Worm (Caenorhabditis elegans) whole organism, L4 larva: ENCODE data around the gene cab-1.

Source experiments
- F10B5.3 ChIP-seq: sonication (generic microtip); optimal IDR thresholded peaks from 2 replicates; lab custom pipeline; 2016; ENCODE audit warnings: mild to moderate bottlenecking, missing genetic modification characterization, missing compliant biosample characterization
- Y5F2A.4 ChIP-seq: fragments of 200-800 bp; sonication (Bioruptor generic); optimal IDR thresholded peaks from 2 replicates; lab custom pipeline; 2018; ENCODE audit warnings: mild to moderate bottlenecking, missing genetic modification characterization, missing compliant biosample characterization
- ZK337.2 ChIP-seq: fragments of 200-800 bp; sonication (Bioruptor generic); IDR thresholded peaks from 2 replicates; pipeline ENCODE4 v1.3.6; 2022; ENCODE audit warnings: missing genetic modification reagents, missing genetic modification characterization, missing compliant biosample characterization
- ZK546.5 ChIP-seq, 2 experiments: sonication (generic microtip); optimal IDR thresholded peaks; 2 replicates each; lab custom pipeline; 2017; ENCODE audit warnings: missing biosample characterization in 2 of 2, missing genetic modification characterization in 2 of 2
- aha-1 ChIP-seq: fragments of 150-350 bp; peaks from one replicate; lab custom pipeline; 2014; ENCODE audit warnings: missing biosample characterization, missing genetic modification characterization
- aly-2 ChIP-seq: sonication (generic microtip); optimal IDR thresholded peaks from 2 replicates; lab custom pipeline; 2018; ENCODE audit warnings: missing biosample characterization, missing genetic modification characterization
- ama-1 ChIP-seq: fragments of 150-350 bp; optimal IDR thresholded peaks from 2 replicates; lab custom pipeline; 2014; ENCODE audit warnings: inconsistent platforms, mixed read lengths
- arid-1 ChIP-seq: fragments of 200-800 bp; sonication (Bioruptor generic); conservative IDR thresholded peaks from 2 replicates; pipeline ENCODE4 v1.3.6; 2022; ENCODE audit warnings: missing genetic modification reagents, missing genetic modification characterization, missing compliant biosample characterization
- ceh-32 ChIP-seq: sonication (generic microtip); optimal IDR thresholded peaks from 2 replicates; lab custom pipeline; 2016; ENCODE audit warnings: mild to moderate bottlenecking, missing genetic modification characterization, missing compliant biosample characterization; ENCODE audit not compliant: poor library complexity
- ceh-44 ChIP-seq: fragments of 200-800 bp; sonication (Bioruptor generic); IDR thresholded peaks from 2 replicates; pipeline ENCODE4 v1.3.6; 2022; ENCODE audit warnings: missing genetic modification reagents, missing genetic modification characterization, missing compliant biosample characterization
- ceh-62 ChIP-seq: sonication (generic microtip); optimal IDR thresholded peaks from 2 replicates; lab custom pipeline; 2017; ENCODE audit warnings: missing biosample characterization, missing genetic modification characterization
- ces-1 ChIP-seq: fragments of 150-350 bp; sonication (generic microtip); optimal IDR thresholded peaks from 4 replicates; lab custom pipeline; 2014; ENCODE audit warnings: missing biosample characterization, missing genetic modification reagents, missing genetic modification characterization
- cey-2 ChIP-seq: sonication (generic microtip); optimal IDR thresholded peaks from 3 replicates; lab custom pipeline; 2017; ENCODE audit warnings: missing genetic modification characterization, mild to moderate bottlenecking, missing compliant biosample characterization, antibody characterized with exemption, borderline replicate concordance; ENCODE audit not compliant: insufficient read depth
- daf-16 ChIP-seq, 3 experiments: sonication (generic microtip); optimal IDR thresholded peaks; 2 replicates each; lab custom pipeline; 2016 to 2017; ENCODE audit warnings: missing genetic modification characterization in 3 of 3, missing genetic modification reagents in 3 of 3, mild to moderate bottlenecking in 2 of 3, missing compliant biosample characterization in 2 of 3, missing biosample characterization in 1 of 3, moderate library complexity in 1 of 3
- daf-19 ChIP-seq: fragments of 200-800 bp; sonication (Bioruptor generic); conservative IDR thresholded peaks from 2 replicates; pipeline ENCODE4 v1.3.6; 2022; ENCODE audit warnings: missing genetic modification characterization, missing compliant biosample characterization
- dmd-8 ChIP-seq: fragments of 200-800 bp; sonication (Bioruptor generic); IDR thresholded peaks from 2 replicates; pipeline ENCODE4 v1.3.6; 2022; ENCODE audit warnings: missing genetic modification characterization, missing compliant biosample characterization
- dpl-1 ChIP-seq: fragments of 150-350 bp; optimal IDR thresholded peaks from 2 replicates; lab custom pipeline; 2014; ENCODE audit warnings: missing biosample characterization, missing genetic modification reagents, missing genetic modification characterization
- duxl-1 ChIP-seq: sonication (generic microtip); optimal IDR thresholded peaks from 2 replicates; lab custom pipeline; 2016; ENCODE audit warnings: mild to moderate bottlenecking, missing genetic modification characterization, moderate library complexity, missing compliant biosample characterization; ENCODE audit not compliant: poor library complexity
- fkh-10 ChIP-seq: fragments of 150-350 bp; optimal IDR thresholded peaks from 2 replicates; lab custom pipeline; 2014; ENCODE audit warnings: missing biosample characterization, missing genetic modification reagents, missing genetic modification characterization
- gei-8 ChIP-seq: fragments of 200-800 bp; sonication (Bioruptor generic); optimal IDR thresholded peaks from 2 replicates; lab custom pipeline; 2018; ENCODE audit warnings: mild to moderate bottlenecking, missing genetic modification characterization, missing compliant biosample characterization
- hif-1 ChIP-seq, 2 experiments: sonication (generic microtip); optimal IDR thresholded peaks; 2 replicates each; lab custom pipeline; 2016 to 2017; ENCODE audit warnings: missing compliant biosample characterization in 2 of 2, missing genetic modification characterization in 2 of 2, missing genetic modification reagents in 2 of 2, missing genotype in 2 of 2, mild to moderate bottlenecking in 1 of 2
- lin-1 ChIP-seq: fragments of 200-800 bp; sonication (Bioruptor generic); IDR thresholded peaks from 2 replicates; pipeline ENCODE4 v1.3.6; 2022; ENCODE audit warnings: missing genetic modification reagents, missing genetic modification characterization, missing compliant biosample characterization
- lin-13 ChIP-seq: fragments of 150-350 bp; optimal IDR thresholded peaks from 2 replicates; lab custom pipeline; 2014; ENCODE audit warnings: missing biosample characterization, missing genetic modification reagents, missing genetic modification characterization
- lin-38 ChIP-seq: fragments of 200-800 bp; sonication (Bioruptor generic); IDR thresholded peaks from 2 replicates; pipeline ENCODE4 v1.3.6; 2022; ENCODE audit warnings: missing genetic modification reagents, missing genetic modification characterization, missing compliant biosample characterization
- madf-5 ChIP-seq, 2 experiments: fragments of 200-800 bp; sonication (Bioruptor generic); IDR thresholded peaks; 2 replicates each; pipeline ENCODE4 v1.3.6; 2022; ENCODE audit warnings: missing compliant biosample characterization in 2 of 2, missing genetic modification characterization in 2 of 2
- mdt-29 ChIP-seq: fragments of 200-800 bp; sonication (Bioruptor generic); IDR thresholded peaks from 2 replicates; pipeline ENCODE4 v1.3.6; 2022; ENCODE audit warnings: missing genetic modification reagents, missing genetic modification characterization, missing compliant biosample characterization
- mes-2 ChIP-seq: sonication (generic microtip); optimal IDR thresholded peaks from 2 replicates; lab custom pipeline; 2016; ENCODE audit warnings: missing genotype, mild to moderate bottlenecking, missing genetic modification characterization, missing compliant biosample characterization; ENCODE audit not compliant: poor library complexity, severe bottlenecking
- mxl-3 ChIP-seq: fragments of 200-800 bp; sonication (Bioruptor generic); optimal IDR thresholded peaks from 2 replicates; lab custom pipeline; 2018; ENCODE audit warnings: mild to moderate bottlenecking, missing genetic modification characterization, missing compliant biosample characterization
- nhr-10 ChIP-seq: fragments of 150-350 bp; optimal IDR thresholded peaks from 2 replicates; lab custom pipeline; 2014; ENCODE audit warnings: missing biosample characterization, missing genetic modification characterization
- nhr-237 ChIP-seq: sonication (generic microtip); optimal IDR thresholded peaks from 2 replicates; lab custom pipeline; 2017; ENCODE audit warnings: missing biosample characterization, missing genetic modification characterization
- nhr-25 ChIP-seq: sonication (generic microtip); optimal IDR thresholded peaks from 2 replicates; lab custom pipeline; 2017; ENCODE audit warnings: missing genetic modification characterization, mild to moderate bottlenecking, missing compliant biosample characterization, antibody characterized with exemption, moderate library complexity, borderline replicate concordance; ENCODE audit not compliant: insufficient read depth
- nhr-28 ChIP-seq: fragments of 150-350 bp; optimal IDR thresholded peaks from 2 replicates; lab custom pipeline; 2014; ENCODE audit warnings: missing biosample characterization, missing genetic modification characterization
- nhr-41 ChIP-seq: fragments of 200-800 bp; sonication (Bioruptor generic); IDR thresholded peaks from 2 replicates; pipeline ENCODE4 v1.3.6; 2022; ENCODE audit warnings: missing genetic modification reagents, missing genetic modification characterization, missing compliant biosample characterization
- nhr-76 ChIP-seq: fragments of 150-350 bp; optimal IDR thresholded peaks from 2 replicates; lab custom pipeline; 2014; ENCODE audit warnings: missing biosample characterization, missing genetic modification characterization
- nhr-77 ChIP-seq: fragments of 150-350 bp; optimal IDR thresholded peaks from 2 replicates; lab custom pipeline; 2014; ENCODE audit warnings: missing biosample characterization, missing genetic modification characterization
- php-3 ChIP-seq: fragments of 200-800 bp; sonication (Bioruptor generic); IDR thresholded peaks from 2 replicates; pipeline ENCODE4 v1.3.6; 2022; ENCODE audit warnings: missing genetic modification reagents, missing genetic modification characterization, missing compliant biosample characterization
- rbr-2 ChIP-seq: sonication (generic microtip); optimal IDR thresholded peaks from 2 replicates; lab custom pipeline; 2016; ENCODE audit warnings: missing genotype, missing genetic modification characterization, missing compliant biosample characterization
- saeg-2 ChIP-seq: fragments of 200-800 bp; sonication (Bioruptor generic); IDR thresholded peaks from 2 replicates; pipeline ENCODE4 v1.3.6; 2022; ENCODE audit warnings: missing genetic modification reagents, missing genetic modification characterization, missing compliant biosample characterization
- set-16 ChIP-seq: fragments of 200-800 bp; sonication (Bioruptor generic); IDR thresholded peaks from 2 replicates; pipeline ENCODE4 v1.3.6; 2022; ENCODE audit warnings: missing genetic modification reagents, missing genetic modification characterization, missing compliant biosample characterization
- spr-1 ChIP-seq: sonication (generic microtip); optimal IDR thresholded peaks from 2 replicates; lab custom pipeline; 2016; ENCODE audit warnings: mild to moderate bottlenecking, missing genetic modification characterization, missing compliant biosample characterization
- tra-1 ChIP-seq: fragments of 200-800 bp; sonication (Bioruptor generic); IDR thresholded peaks from 2 replicates; pipeline ENCODE4 v1.3.6; 2022; ENCODE audit warnings: missing genetic modification reagents, missing genetic modification characterization, missing compliant biosample characterization
- unc-62 ChIP-seq, 3 experiments: fragments of 150-350 bp in 1 of 3; sonication (generic microtip); optimal IDR thresholded peaks in 2 of 3; peaks in 1 of 3; 1 replicate in 1 of 3; 2 replicates in 2 of 3; lab custom pipeline; 2014 to 2017; ENCODE audit warnings: missing biosample characterization in 3 of 3, missing genetic modification characterization in 3 of 3, missing genetic modification reagents in 3 of 3, missing genotype in 1 of 3
- vab-7 ChIP-seq: fragments of 200-800 bp; sonication (Bioruptor generic); IDR thresholded peaks from 2 replicates; pipeline ENCODE4 v1.3.6; 2022; ENCODE audit warnings: missing genetic modification reagents, missing genetic modification characterization, missing compliant biosample characterization
- zag-1 ChIP-seq: fragments of 150-350 bp; optimal IDR thresholded peaks from 2 replicates; lab custom pipeline; 2014; ENCODE audit warnings: missing biosample characterization, missing genetic modification characterization
- zfp-3 ChIP-seq: fragments of 200-800 bp; sonication (Bioruptor generic); conservative IDR thresholded peaks from 2 replicates; pipeline ENCODE4 v1.3.6; 2022; ENCODE audit warnings: missing genetic modification reagents, missing genetic modification characterization, missing compliant biosample characterization
- zip-2 ChIP-seq: fragments of 150-350 bp; optimal IDR thresholded peaks from 2 replicates; lab custom pipeline; 2014; ENCODE audit warnings: missing biosample characterization, missing genetic modification characterization
- ztf-11 ChIP-seq: fragments of 150-350 bp; optimal IDR thresholded peaks from 2 replicates; lab custom pipeline; 2014; ENCODE audit warnings: missing biosample characterization, missing genetic modification characterization

cab-1 gene

DNA sequence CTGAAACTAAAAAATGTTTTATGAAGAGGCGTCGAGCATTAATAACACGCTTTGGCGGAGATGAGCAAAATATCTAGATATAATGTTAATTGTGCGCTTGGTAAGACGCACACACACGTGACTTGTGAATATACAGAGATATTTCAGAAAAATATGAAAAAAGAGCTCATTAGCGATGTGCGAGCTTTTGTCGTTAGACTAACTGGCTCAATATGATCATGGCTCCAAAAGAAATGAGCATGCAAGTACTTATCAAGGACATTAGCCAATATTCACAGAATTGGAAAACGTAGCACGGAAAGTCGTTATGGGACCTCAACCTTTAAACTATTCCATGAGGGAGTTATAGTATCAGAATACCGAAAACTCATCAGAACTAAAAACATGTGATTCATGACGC, 5.6 kb downstream of the cab-1 start:
- peak; percentile 10 for TF ChIP-seq rbr-2 (tag; lab: Kevin White, UChicago)
- TF ChIP-seq spr-1 = no peak
- TF ChIP-seq unc-62 (GFP tag; optimal IDR thresholded peaks at IDR 0.05 in 1 of 2; lab: Kevin White, UChicago) = peak in 1 of 2 experiments; percentile 90
- no peak for TF ChIP-seq unc-62 (tag; optimal IDR thresholded peaks at IDR 0.05; lab: Kevin White, UChicago)

DNA sequence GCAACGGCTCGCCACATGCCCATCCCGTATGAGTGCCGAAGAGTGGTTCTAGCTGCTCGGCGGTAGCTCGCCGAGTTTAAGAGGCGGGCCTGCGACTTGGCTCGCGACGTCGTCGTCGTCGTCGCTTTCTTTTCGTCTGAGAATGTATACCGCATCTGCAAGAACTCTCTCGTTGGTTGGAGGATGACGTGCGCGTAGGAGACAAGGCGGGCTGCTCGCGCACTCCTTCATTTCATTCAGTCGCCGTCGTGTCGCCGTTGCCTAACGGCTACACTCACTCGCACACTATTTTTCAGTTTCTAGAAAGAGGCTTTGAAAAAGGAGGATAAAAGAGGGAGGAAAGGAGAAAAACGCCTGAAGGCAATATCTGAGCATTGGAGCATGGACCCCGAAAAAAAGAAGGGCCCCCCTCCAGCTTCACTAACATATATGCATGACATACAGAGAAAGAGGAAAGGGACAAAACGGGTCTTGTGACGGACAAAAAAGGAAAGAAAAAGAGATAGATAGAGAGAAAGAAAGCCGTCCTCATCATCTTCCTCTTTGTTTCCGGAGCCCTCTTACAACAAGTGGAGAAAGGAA, 7.1 kb downstream of the cab-1 start:
- no peak for TF ChIP-seq vab-7 (GFP tag; lab: Robert Waterston, UW)
- no peak for TF ChIP-seq nhr-28
- peak in 1 of 2 experiments; percentile 92 for TF ChIP-seq unc-62 (GFP tag; optimal IDR thresholded peaks at IDR 0.05 in 1 of 2; lab: Kevin White, UChicago)
- TF ChIP-seq unc-62 (tag; optimal IDR thresholded peaks at IDR 0.05; lab: Kevin White, UChicago) = no peak
- TF ChIP-seq ama-1 = no peak
- no peak for TF ChIP-seq F10B5.3
- TF ChIP-seq ceh-62 (tag; lab: Kevin White, UChicago) = no peak
- no peak for TF ChIP-seq dmd-8 (GFP tag; lab: Robert Waterston, UW)
- no peak for TF ChIP-seq ZK546.5 (tag; optimal IDR thresholded peaks at IDR 0.05; lab: Kevin White, UChicago)
- no peak for TF ChIP-seq dpl-1 (GFP tag; lab: Kevin White, UChicago)
- TF ChIP-seq hif-1 (tag; optimal IDR thresholded peaks at IDR 0.05; lab: Kevin White, UChicago) = peak in 1 of 2 experiments; percentile 58
- TF ChIP-seq ceh-44 (GFP tag; lab: Robert Waterston, UW) = no peak
- no peak for TF ChIP-seq duxl-1 (tag; lab: Kevin White, UChicago)
- peak; percentile 91 for TF ChIP-seq set-16
- TF ChIP-seq daf-19 (GFP tag; lab: Robert Waterston, UW) = no peak
- TF ChIP-seq php-3 = no peak
- no peak for TF ChIP-seq lin-13 (GFP tag; lab: Kevin White, UChicago)
- no peak for TF ChIP-seq nhr-76 (tag; lab: Kevin White, UChicago)
- TF ChIP-seq nhr-41 (GFP tag; lab: Robert Waterston, UW) = no peak
- no peak for TF ChIP-seq zag-1 (tag; lab: Kevin White, UChicago)
- no peak for TF ChIP-seq lin-38 (GFP tag; lab: Robert Waterston, UW)
- TF ChIP-seq zip-2 = no peak
- TF ChIP-seq arid-1 = no peak
- peak; percentile 14 for TF ChIP-seq mes-2 (tag; lab: Kevin White, UChicago)
- no peak for TF ChIP-seq mxl-3 (GFP tag; lab: Kevin White, UChicago)
- no peak for TF ChIP-seq cey-2 (tag; lab: Kevin White, UChicago)
- TF ChIP-seq zfp-3 (GFP tag; lab: Robert Waterston, UW) = no peak
- no peak for TF ChIP-seq madf-5 (GFP tag; IDR thresholded peaks at IDR 0.05; lab: Robert Waterston, UW)
- TF ChIP-seq ceh-32 (tag; lab: Kevin White, UChicago) = no peak
- TF ChIP-seq rbr-2 (tag; lab: Kevin White, UChicago) = peak; percentile 87
- TF ChIP-seq nhr-237 (tag; lab: Kevin White, UChicago) = no peak
- TF ChIP-seq nhr-77 = no peak
- TF ChIP-seq tra-1 (GFP tag; lab: Robert Waterston, UW) = no peak
- no peak for TF ChIP-seq saeg-2 (GFP tag; lab: Robert Waterston, UW)
- no peak for TF ChIP-seq lin-1
- TF ChIP-seq aly-2 (tag; lab: Kevin White, UChicago) = no peak
- no peak for TF ChIP-seq nhr-25
- peak; percentile 88 for TF ChIP-seq fkh-10 (GFP tag; lab: Kevin White, UChicago)
- no peak for TF ChIP-seq Y5F2A.4 (GFP tag; lab: Kevin White, UChicago)
- no peak for TF ChIP-seq mdt-29 (GFP tag; lab: Robert Waterston, UW)
- peak; percentile 94 for TF ChIP-seq aha-1
- TF ChIP-seq gei-8 (GFP tag; lab: Kevin White, UChicago) = no peak
- no peak for TF ChIP-seq ces-1 (GFP tag; lab: Kevin White, UChicago)
- TF ChIP-seq nhr-10 (tag; lab: Kevin White, UChicago) = no peak
- no peak for TF ChIP-seq ZK337.2
- no peak for TF ChIP-seq daf-16 (GFP tag; optimal IDR thresholded peaks at IDR 0.05; lab: Kevin White, UChicago)
- TF ChIP-seq daf-16 (tag; optimal IDR thresholded peaks at IDR 0.05; lab: Kevin White, UChicago) = no peak
- no peak for TF ChIP-seq ztf-11 (tag; lab: Kevin White, UChicago)
